Worm (Caenorhabditis elegans): ENCODE measurements around the gene F44A2.3.

The F44A2.3 gene

DNA sequence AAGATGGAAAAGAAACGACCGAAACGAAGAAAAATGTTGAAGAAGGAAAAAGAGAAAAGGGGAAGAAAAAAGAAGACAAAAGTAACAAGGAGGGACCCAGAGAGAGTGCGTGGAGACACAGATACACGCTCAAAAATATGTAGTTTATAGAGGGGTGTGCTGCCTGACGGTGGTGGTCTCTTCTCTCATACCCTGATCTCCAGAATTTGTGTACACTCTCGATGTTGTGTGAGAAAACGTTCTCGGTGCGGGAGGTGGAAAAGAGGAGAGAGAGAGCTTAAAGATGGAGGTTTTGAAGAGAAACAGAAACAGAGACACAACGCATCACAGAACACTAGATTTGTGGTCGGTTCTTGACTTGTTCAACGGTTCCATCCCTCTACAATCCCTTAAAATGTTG, 31.6 kb upstream of the F44A2.3 start:
- TF ChIP-seq mxl-3 (GFP tag; optimal IDR thresholded peaks at IDR 0.05) = peak; percentile 66
- TF ChIP-seq mes-2 (tag; optimal IDR thresholded peaks at IDR 0.05; ENCODE audit: poor library complexity, severe bottlenecking) = peak; percentile 46
- TF ChIP-seq aha-1 (tag) = peak; percentile 91
- TF ChIP-seq nhr-48 (tag; optimal IDR thresholded peaks at IDR 0.05) = no peak
- peak; percentile 30 for TF ChIP-seq nhr-77 (tag; optimal IDR thresholded peaks at IDR 0.05)
- TF ChIP-seq ctbp-1 (GFP tag; IDR thresholded peaks at IDR 0.05) = peak; percentile 81
- TF ChIP-seq tra-1 (GFP tag; IDR thresholded peaks at IDR 0.05) = 0 out of 2 replicates have a peak, but pooled peaks have one; percentile 23
- TF ChIP-seq rbr-2 (tag; optimal IDR thresholded peaks at IDR 0.05) = peak; percentile 75
- TF ChIP-seq daf-16 (GFP tag; optimal IDR thresholded peaks at IDR 0.05) = peak in 1 of 2 experiments; percentile 46
- no peak for TF ChIP-seq daf-16 (tag; optimal IDR thresholded peaks at IDR 0.05)
- TF ChIP-seq dpl-1 (GFP tag; optimal IDR thresholded peaks at IDR 0.05) = peak; percentile 16
- no peak for TF ChIP-seq F37D6.2 (tag; optimal IDR thresholded peaks at IDR 0.05)
- TF ChIP-seq ZK337.2 (GFP tag; IDR thresholded peaks at IDR 0.05) = no peak
- TF ChIP-seq hlh-11 (tag; optimal IDR thresholded peaks at IDR 0.05) = peak; percentile 87
- TF ChIP-seq mep-1 (tag; optimal IDR thresholded peaks at IDR 0.05) = peak; percentile 74
- 0 out of 2 replicates have a peak, but pooled peaks have one; percentile 43 for TF ChIP-seq ceh-20 (GFP tag; IDR thresholded peaks at IDR 0.05)
- peak; percentile 54 for TF ChIP-seq dmd-6 (GFP tag; IDR thresholded peaks at IDR 0.05)
- TF ChIP-seq fkh-10 (GFP tag; optimal IDR thresholded peaks at IDR 0.05) = peak; percentile 62
- TF ChIP-seq ztf-7 (tag; optimal IDR thresholded peaks at IDR 0.05) = no peak
- no peak for TF ChIP-seq zfp-3 (GFP tag; conservative IDR thresholded peaks at IDR 0.05)
- peak; percentile 79 to 83 for TF ChIP-seq mdl-1 (tag; optimal IDR thresholded peaks at IDR 0.05)
- TF ChIP-seq nhr-11 (tag; optimal IDR thresholded peaks at IDR 0.05) = peak; percentile 59
- TF ChIP-seq unc-62 (GFP tag; optimal IDR thresholded peaks at IDR 0.05 in 1 of 2) = peak in 1 of 2 experiments; percentile 88
- TF ChIP-seq unc-62 (tag; optimal IDR thresholded peaks at IDR 0.05) = no peak
- TF ChIP-seq dve-1 (tag; optimal IDR thresholded peaks at IDR 0.05; ENCODE audit: insufficient read depth) = peak; percentile 61
- peak; percentile 79 for TF ChIP-seq hmg-1.1 (GFP tag; IDR thresholded peaks at IDR 0.05)
- peak; percentile 55 for TF ChIP-seq hlh-30 (tag; optimal IDR thresholded peaks at IDR 0.05; ENCODE audit: insufficient read depth)
- no peak for TF ChIP-seq nhr-42 (GFP tag; IDR thresholded peaks at IDR 0.05)
- peak; percentile 94 for TF ChIP-seq nhr-28 (tag; optimal IDR thresholded peaks at IDR 0.05)
- peak; percentile 39 for TF ChIP-seq ces-1 (GFP tag; optimal IDR thresholded peaks at IDR 0.05)
- peak; percentile 62 to 71 for TF ChIP-seq lsy-2 (tag; optimal IDR thresholded peaks at IDR 0.05)
- peak in 1 of 2 experiments; percentile 57 for TF ChIP-seq hif-1 (tag; optimal IDR thresholded peaks at IDR 0.05)

DNA sequence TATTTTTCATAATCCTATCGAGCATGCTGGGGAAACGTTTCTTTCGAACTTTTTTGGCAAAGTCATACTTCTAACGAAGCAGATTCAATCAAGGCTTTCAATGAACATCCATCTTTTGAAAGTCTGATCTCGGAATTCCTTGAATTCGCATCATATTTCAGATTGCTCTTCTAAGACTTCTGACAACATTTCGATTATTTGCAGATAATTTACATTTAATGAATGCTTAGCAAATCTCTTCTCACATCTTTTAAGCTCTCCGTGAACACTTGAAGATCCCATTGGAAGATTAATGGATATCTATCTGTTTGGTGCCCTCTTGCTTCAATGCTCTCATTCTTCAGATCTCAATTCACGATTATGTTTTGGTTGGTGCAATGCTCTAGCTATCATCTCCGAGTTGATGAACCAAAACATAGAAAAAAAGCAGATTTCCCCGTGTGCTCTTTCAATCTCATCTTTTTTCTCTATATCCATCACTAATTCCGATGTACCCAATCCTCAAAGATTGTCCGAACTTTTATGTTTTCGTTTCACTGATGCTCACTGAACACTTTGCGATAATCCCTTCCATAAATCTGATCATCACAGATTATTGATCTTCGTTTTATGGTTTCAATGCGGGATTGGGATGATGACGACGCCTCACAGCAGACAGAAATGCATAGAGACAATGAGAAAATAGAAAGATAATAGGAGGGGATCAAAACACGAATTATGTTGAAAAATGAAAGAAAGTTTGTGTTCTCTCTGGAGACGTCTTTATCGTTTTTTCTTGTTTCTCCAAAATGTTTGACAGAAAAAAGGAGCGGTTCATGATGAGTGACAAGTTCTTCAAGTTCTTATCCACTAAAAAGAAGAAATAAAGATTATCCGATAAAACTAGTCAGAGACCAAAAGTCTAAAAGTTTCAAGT, 30.8 kb upstream of the F44A2.3 start:
- no peak for TF ChIP-seq ztf-11 (tag; optimal IDR thresholded peaks at IDR 0.05)
- TF ChIP-seq tra-1 (GFP tag; IDR thresholded peaks at IDR 0.05) = no peak
- TF ChIP-seq vab-7 (GFP tag; IDR thresholded peaks at IDR 0.05) = no peak
- no peak for TF ChIP-seq dve-1 (tag; optimal IDR thresholded peaks at IDR 0.05; ENCODE audit: insufficient read depth)
- no peak for TF ChIP-seq Y48G9A.11 (GFP tag; IDR thresholded peaks at IDR 0.05)
- no peak for TF ChIP-seq nhr-6 (tag; optimal IDR thresholded peaks at IDR 0.05)
- TF ChIP-seq ceh-32 (tag; optimal IDR thresholded peaks at IDR 0.05; ENCODE audit: poor library complexity) = no peak
- TF ChIP-seq zfp-2 (tag; optimal IDR thresholded peaks at IDR 0.05) = no peak
- TF ChIP-seq nhr-41 (GFP tag; IDR thresholded peaks at IDR 0.05) = no peak
- TF ChIP-seq lin-13 (GFP tag; optimal IDR thresholded peaks at IDR 0.05) = no peak
- no peak for TF ChIP-seq daf-8 (GFP tag; IDR thresholded peaks at IDR 0.05)
- peak; percentile 76 for TF ChIP-seq aha-1 (tag)
- TF ChIP-seq ceh-44 (GFP tag; IDR thresholded peaks at IDR 0.05) = no peak
- peak; percentile 21; the same call in 1 of the 2 replicates for TF ChIP-seq ceh-20 (GFP tag; IDR thresholded peaks at IDR 0.05)
- TF ChIP-seq F49E8.2 (tag; optimal IDR thresholded peaks at IDR 0.05; ENCODE audit: borderline replicate concordance) = no peak
- no peak for TF ChIP-seq mdt-29 (GFP tag; IDR thresholded peaks at IDR 0.05)
- TF ChIP-seq mxl-3 (GFP tag; optimal IDR thresholded peaks at IDR 0.05) = no peak
- no peak for TF ChIP-seq lim-7 (GFP tag; IDR thresholded peaks at IDR 0.05)
- no peak for TF ChIP-seq egl-43 (GFP tag; IDR thresholded peaks at IDR 0.05)
- no peak for TF ChIP-seq unc-39 (tag; optimal IDR thresholded peaks at IDR 0.05)
- TF ChIP-seq zag-1 (tag; optimal IDR thresholded peaks at IDR 0.05) = no peak
- no peak for TF ChIP-seq snpc-1.2 (GFP tag; IDR thresholded peaks at IDR 0.05)
- TF ChIP-seq zfp-3 (GFP tag; conservative IDR thresholded peaks at IDR 0.05) = no peak
- TF ChIP-seq mdl-1 (tag; optimal IDR thresholded peaks at IDR 0.05) = peak in 1 of 2 experiments; percentile 52
- no peak for TF ChIP-seq hlh-11 (tag; optimal IDR thresholded peaks at IDR 0.05)
